Worm (Caenorhabditis elegans): ENCODE measurements around the gene smvt-1.
A peak's percentile ranks its signal among the peaks of the same experiment; 100 is the strongest.

Gene smvt-1

ce11 chrX:2531276-2531675, 17.5 kb downstream of the smvt-1 start:
- no peak for TF ChIP-seq hlh-15 (tag; optimal IDR thresholded peaks at IDR 0.05)
- no peak for TF ChIP-seq K02D7.2 (tag; optimal IDR thresholded peaks at IDR 0.05)

ce11 chrX:2527877-2528276, 20.9 kb downstream of the smvt-1 start:
- no peak for TF ChIP-seq ceh-2 (tag; optimal IDR thresholded peaks at IDR 0.05)
- TF ChIP-seq ceh-18 (tag; optimal IDR thresholded peaks at IDR 0.05) = peak; percentile 18
- TF ChIP-seq pha-4 (tag; optimal IDR thresholded peaks at IDR 0.05) = no peak
- no peak for TF ChIP-seq ceh-24 (tag; optimal IDR thresholded peaks at IDR 0.05)
- TF ChIP-seq ceh-14 (tag; optimal IDR thresholded peaks at IDR 0.05) = peak; percentile 12
- no peak for TF ChIP-seq ttx-3 (tag; optimal IDR thresholded peaks at IDR 0.05)
- no peak for TF ChIP-seq pha-2 (tag; optimal IDR thresholded peaks at IDR 0.05)
- peak; percentile 10 for TF ChIP-seq ceh-6 (GFP tag; optimal IDR thresholded peaks at IDR 0.05)
- no peak for TF ChIP-seq elt-2 (tag; optimal IDR thresholded peaks at IDR 0.05)
- no peak for TF ChIP-seq lin-11 (tag; optimal IDR thresholded peaks at IDR 0.05)
- peak; percentile 7 for TF ChIP-seq ceh-31 (tag; optimal IDR thresholded peaks at IDR 0.05)
- no peak for TF ChIP-seq sdc-2 (tag; optimal IDR thresholded peaks at IDR 0.05)
- no peak for TF ChIP-seq eyg-1 (tag; optimal IDR thresholded peaks at IDR 0.05)
- TF ChIP-seq syd-9 (tag; optimal IDR thresholded peaks at IDR 0.05) = peak; percentile 11
- TF ChIP-seq unc-55 (GFP tag; optimal IDR thresholded peaks at IDR 0.05) = no peak
- no peak for TF ChIP-seq lim-6 (tag; optimal IDR thresholded peaks at IDR 0.05)
- peak; percentile 29; the same call in 1 of the 2 replicates for TF ChIP-seq ceh-45 (GFP tag; IDR thresholded peaks at IDR 0.05)

- TF ChIP-seq unc-86 (tag; optimal IDR thresholded peaks at IDR 0.05) (no peak), ceh-45 (GFP tag; IDR thresholded peaks at IDR 0.05) (no peak), syd-9 (tag; optimal IDR thresholded peaks at IDR 0.05) (no peak), sox-4 (tag; optimal IDR thresholded peaks at IDR 0.05) (no peak), ceh-19 (GFP tag; optimal IDR thresholded peaks at IDR 0.05) (no peak), hlh-8 (tag; optimal IDR thresholded peaks at IDR 0.05) (no peak), odd-2 (tag; optimal IDR thresholded peaks at IDR 0.05) (no peak), nhr-232 (tag; optimal IDR thresholded peaks at IDR 0.05) (no peak), elt-4 (tag; optimal IDR thresholded peaks at IDR 0.05) (no peak), ahr-1 (tag; optimal IDR thresholded peaks at IDR 0.05) (no peak), pax-1 (tag; optimal IDR thresholded peaks at IDR 0.05) (no peak)
Observed at ce11 chrX:2527194-2527593, 21.6 kb downstream of the smvt-1 start.

ce11 chrX:2526078-2526477, 22.7 kb downstream of the smvt-1 start:
- TF ChIP-seq ceh-45 (GFP tag; IDR thresholded peaks at IDR 0.05) (no peak), ceh-48 (tag; optimal IDR thresholded peaks at IDR 0.05) (no peak), pax-1 (tag; optimal IDR thresholded peaks at IDR 0.05) (no peak), pros-1 (tag; optimal IDR thresholded peaks at IDR 0.05) (no peak), ref-2 (tag; optimal IDR thresholded peaks at IDR 0.05) (no peak), ceh-2 (tag; optimal IDR thresholded peaks at IDR 0.05) (no peak)

ce11 chrX:2522658-2523057, 26.1 kb downstream of the smvt-1 start:
- TF ChIP-seq sox-4 (tag; optimal IDR thresholded peaks at IDR 0.05) (no peak), unc-42 (tag; optimal IDR thresholded peaks at IDR 0.05) (peak; percentile 68)

ce11 chrX:2520461-2520860, 28.3 kb downstream of the smvt-1 start:
- TF ChIP-seq che-1 (tag; optimal IDR thresholded peaks at IDR 0.05) = no peak
- TF ChIP-seq unc-55 (GFP tag; optimal IDR thresholded peaks at IDR 0.05) = peak; percentile 43
- TF ChIP-seq ttx-3 (tag; optimal IDR thresholded peaks at IDR 0.05) = no peak
- peak; percentile 36 for TF ChIP-seq rnt-1 (tag; optimal IDR thresholded peaks at IDR 0.05)
- no peak for TF ChIP-seq npax-4 (tag; optimal IDR thresholded peaks at IDR 0.05)
- TF ChIP-seq pqm-1 (tag; optimal IDR thresholded peaks at IDR 0.05) = no peak
- no peak for TF ChIP-seq eyg-1 (tag; optimal IDR thresholded peaks at IDR 0.05)
